Fruit fly (Drosophila melanogaster): ENCODE data around the gene NPF.

NPF gene

dm6 chr3R:16624750-16625549 is 15.9 kb downstream of the NPF start, which contains the start of gene Fas1:
Gene Fas1, plus strand, starts transcription at chr3R:16625238.
- TF ChIP-seq kay (GFP tag; ENCODE audit: borderline replicate concordance) = peak; percentile 89
- no peak for TF ChIP-seq Clk (GFP tag; optimal IDR thresholded peaks at IDR 0.05)
- TF ChIP-seq pad (GFP tag; optimal IDR thresholded peaks at IDR 0.05) = no peak
- no peak for TF ChIP-seq CG12768 (GFP tag; optimal IDR thresholded peaks at IDR 0.05)
- no peak for TF ChIP-seq CG7101 (tag; optimal IDR thresholded peaks at IDR 0.05)
- no peak for TF ChIP-seq toe (GFP tag; optimal IDR thresholded peaks at IDR 0.05)
- TF ChIP-seq Hr96 (GFP tag; optimal IDR thresholded peaks at IDR 0.05) = peak; percentile 2
- no peak for TF ChIP-seq cic (GFP tag; optimal IDR thresholded peaks at IDR 0.05)
- no peak for TF ChIP-seq CG11617 (GFP tag; optimal IDR thresholded peaks at IDR 0.05)
- TF ChIP-seq bab1 (GFP tag; optimal IDR thresholded peaks at IDR 0.05) = no peak
- no peak for TF ChIP-seq CG1620 (GFP tag; optimal IDR thresholded peaks at IDR 0.05)
- TF ChIP-seq ovo (GFP tag; optimal IDR thresholded peaks at IDR 0.05) = no peak
- peak; percentile 32 for TF ChIP-seq Mnt (GFP tag; optimal IDR thresholded peaks at IDR 0.05)
- no peak for TF ChIP-seq CG7045 (GFP tag; optimal IDR thresholded peaks at IDR 0.05)
- no peak for TF ChIP-seq tj (GFP tag; optimal IDR thresholded peaks at IDR 0.05)
- TF ChIP-seq Crg-1 (GFP tag; optimal IDR thresholded peaks at IDR 0.05) = peak; percentile 1

- TF ChIP-seq ovo (GFP tag; optimal IDR thresholded peaks at IDR 0.05) (peak; percentile 12), kay (GFP tag; ENCODE audit: borderline replicate concordance) (peak; percentile 79), tj (GFP tag; optimal IDR thresholded peaks at IDR 0.05) (peak; percentile 81), Clk (GFP tag; optimal IDR thresholded peaks at IDR 0.05) (no peak)
Observed at dm6 chr3R:16625844-16626430, 16.9 kb downstream of the NPF start.

DNA sequence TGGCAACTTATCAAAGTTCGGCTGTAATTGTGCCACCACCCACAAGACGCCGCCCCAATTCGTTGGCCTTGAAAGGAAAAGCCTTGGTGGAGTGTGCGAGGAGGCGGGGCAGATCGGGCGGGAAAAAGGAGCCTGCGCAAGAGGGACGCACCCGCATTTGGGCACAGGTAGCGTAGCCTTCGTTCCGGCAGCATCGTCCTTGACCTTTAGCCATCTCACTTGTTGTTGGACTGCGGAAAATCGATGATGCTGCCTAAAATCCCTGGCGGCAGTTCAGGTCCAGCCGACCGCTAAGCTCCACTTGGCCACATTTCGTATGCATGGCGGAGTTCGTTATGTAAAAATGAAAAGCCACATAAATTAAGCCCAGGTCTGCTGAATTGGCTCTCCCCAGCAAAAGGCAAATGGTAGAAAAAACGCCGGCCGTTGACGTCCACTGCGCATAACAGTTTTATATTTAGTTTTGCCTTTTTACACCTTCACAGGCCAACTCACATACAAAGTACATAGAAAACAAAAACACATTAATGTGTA is 17.9 kb downstream of the NPF start:
- no peak for TF ChIP-seq ovo (GFP tag; optimal IDR thresholded peaks at IDR 0.05)
- no peak for TF ChIP-seq CG5204 (GFP tag; optimal IDR thresholded peaks at IDR 0.05)
- no peak for TF ChIP-seq CG11617 (GFP tag; optimal IDR thresholded peaks at IDR 0.05)
- no peak for TF ChIP-seq Hr96 (GFP tag; optimal IDR thresholded peaks at IDR 0.05)
- TF ChIP-seq CG1620 (GFP tag; optimal IDR thresholded peaks at IDR 0.05) = no peak
- TF ChIP-seq bab1 (GFP tag; optimal IDR thresholded peaks at IDR 0.05) = no peak
- TF ChIP-seq toe (GFP tag; optimal IDR thresholded peaks at IDR 0.05) = no peak
- no peak for TF ChIP-seq CG33017 (tag; optimal IDR thresholded peaks at IDR 0.05)
- no peak for TF ChIP-seq CG7045 (GFP tag; optimal IDR thresholded peaks at IDR 0.05)

- TF ChIP-seq Mnt (GFP tag; optimal IDR thresholded peaks at IDR 0.05) (no peak), CG11617 (GFP tag; optimal IDR thresholded peaks at IDR 0.05) (no peak), CG7045 (GFP tag; optimal IDR thresholded peaks at IDR 0.05) (no peak), CG12768 (GFP tag; optimal IDR thresholded peaks at IDR 0.05) (no peak)
Observed at dm6 chr3R:16630564-16630963, 21.5 kb downstream of the NPF start.

DNA sequence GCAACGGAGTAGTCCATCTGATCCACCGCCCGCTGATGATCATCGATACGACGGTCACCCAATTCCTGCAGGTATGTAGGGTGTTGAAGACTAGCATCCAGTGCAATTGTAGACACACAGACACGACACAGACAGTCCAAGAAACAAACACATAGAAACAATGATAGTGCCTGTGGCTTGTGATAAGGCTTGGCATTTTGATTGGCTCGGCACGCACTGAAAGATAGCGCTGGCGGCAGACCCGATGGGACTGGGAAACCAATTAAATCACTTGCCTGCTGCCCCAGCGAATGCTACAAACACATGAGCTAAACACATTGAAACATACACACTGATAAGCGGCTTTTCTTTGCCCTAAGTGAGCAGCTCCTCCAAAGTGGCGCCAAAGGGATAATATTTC is 23.7 kb downstream of the NPF start:
- TF ChIP-seq toe (GFP tag; optimal IDR thresholded peaks at IDR 0.05) = no peak

- TF ChIP-seq Mnt (GFP tag; optimal IDR thresholded peaks at IDR 0.05) (no peak), bab1 (GFP tag; optimal IDR thresholded peaks at IDR 0.05) (peak; percentile 33), kay (GFP tag; ENCODE audit: borderline replicate concordance) (no peak)
Observed at dm6 chr3R:16640005-16640408, 31.0 kb downstream of the NPF start, which contains the start of gene nonA-l. Gene nonA-l, plus strand, starts transcription at chr3R:16640205.

dm6 chr3R:16643591-16643990 is 34.6 kb downstream of the NPF start, which contains the start of gene Arl6IP1:
Gene Arl6IP1, plus strand, starts transcription at chr3R:16643605.
- peak; percentile 23 for TF ChIP-seq bab1 (GFP tag; optimal IDR thresholded peaks at IDR 0.05)
- TF ChIP-seq CG14711 (tag; optimal IDR thresholded peaks at IDR 0.05) = peak; percentile 57
- TF ChIP-seq CG5204 (GFP tag; optimal IDR thresholded peaks at IDR 0.05) = no peak
